Worm (Caenorhabditis elegans): ENCODE data around the gene R01E6.5.

R01E6.5 gene

DNA sequence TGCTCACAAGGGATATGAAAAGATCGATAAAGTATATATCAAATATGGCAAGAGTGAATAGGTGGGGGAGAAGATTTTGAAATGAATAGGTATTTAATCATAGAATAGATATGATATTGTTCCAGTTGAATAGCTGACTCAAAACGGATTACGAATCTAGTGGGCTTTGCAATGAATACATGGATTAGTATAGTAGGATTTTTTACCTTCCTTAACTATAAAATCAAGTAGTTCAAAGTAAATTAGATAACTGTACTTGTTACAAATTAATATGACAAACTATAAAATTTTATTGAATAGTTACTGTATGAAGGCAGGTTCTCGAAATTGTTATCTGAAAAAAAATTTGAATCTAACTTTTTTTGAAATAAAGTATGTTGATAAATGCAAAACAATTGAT, 14.0 kb downstream of the R01E6.5 start, which contains the start of gene odr-1:
Gene odr-1 (minus strand): TSS at position 101 of the 400 bp plus-strand sequence.
- TF ChIP-seq ref-1 (GFP tag; conservative IDR thresholded peaks at IDR 0.05) (no peak), ztf-23 (GFP tag; IDR thresholded peaks at IDR 0.05) (no peak), flt-1 (GFP tag; IDR thresholded peaks at IDR 0.05) (no peak), med-1 (GFP tag; optimal IDR thresholded peaks at IDR 0.05; ENCODE audit: insufficient read depth) (no peak), klf-2 (GFP tag; conservative IDR thresholded peaks at IDR 0.05) (no peak), tab-1 (GFP tag; IDR thresholded peaks at IDR 0.05) (no peak), ztf-29 (GFP tag; IDR thresholded peaks at IDR 0.05) (no peak), T22C8.4 (GFP tag; IDR thresholded peaks at IDR 0.05) (no peak), cog-1 (tag; optimal IDR thresholded peaks at IDR 0.05) (no peak)

DNA sequence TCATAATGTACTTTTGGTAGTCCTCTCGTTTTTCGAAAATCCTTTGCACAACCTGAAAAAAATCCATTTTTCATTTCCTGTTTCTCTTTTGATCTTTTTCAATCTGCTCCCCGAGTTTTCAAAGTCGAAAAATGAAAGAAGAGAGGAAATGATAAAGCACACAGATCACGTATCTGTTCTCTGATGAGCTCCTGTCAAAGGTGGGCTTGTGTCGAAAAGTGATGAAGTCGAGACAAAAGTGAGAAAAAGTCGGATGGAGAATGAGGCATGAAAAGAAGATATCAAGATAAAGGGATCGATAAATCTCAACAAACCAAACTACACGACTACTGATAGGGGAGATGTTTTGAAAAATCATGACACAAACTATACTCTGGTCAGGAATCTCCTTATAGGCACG, 18.2 kb downstream of the R01E6.5 start:
- TF ChIP-seq klf-2 (GFP tag; conservative IDR thresholded peaks at IDR 0.05) = no peak
- TF ChIP-seq cog-1 (tag; optimal IDR thresholded peaks at IDR 0.05) = no peak
- no peak for TF ChIP-seq ref-1 (GFP tag; conservative IDR thresholded peaks at IDR 0.05)
- TF ChIP-seq tab-1 (GFP tag; IDR thresholded peaks at IDR 0.05) = no peak

DNA sequence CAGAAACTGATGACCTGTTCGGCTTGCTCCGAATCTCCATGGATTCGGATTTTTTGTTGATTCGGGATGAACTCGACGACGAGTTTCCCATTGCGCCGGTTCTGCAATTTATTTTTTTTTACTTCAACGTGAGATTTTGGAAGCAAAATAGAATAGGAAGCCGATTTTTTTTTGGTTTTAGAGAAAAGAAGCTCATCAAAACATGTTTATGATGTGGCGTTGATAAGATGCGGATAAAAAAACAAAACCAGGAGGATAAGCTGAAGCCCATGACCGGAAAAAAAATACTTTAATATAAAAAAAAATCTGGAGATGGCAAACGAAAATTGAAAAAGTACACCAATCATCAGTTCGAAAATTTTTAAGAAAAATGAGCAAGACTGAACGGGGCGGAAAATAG, 19.2 kb downstream of the R01E6.5 start, which contains the start of gene glb-20:
Gene glb-20 (minus strand): TSS at position 101 of the 400 bp plus-strand sequence.
- TF ChIP-seq klf-2 (GFP tag; conservative IDR thresholded peaks at IDR 0.05) (no peak), ref-1 (GFP tag; conservative IDR thresholded peaks at IDR 0.05) (no peak)

DNA sequence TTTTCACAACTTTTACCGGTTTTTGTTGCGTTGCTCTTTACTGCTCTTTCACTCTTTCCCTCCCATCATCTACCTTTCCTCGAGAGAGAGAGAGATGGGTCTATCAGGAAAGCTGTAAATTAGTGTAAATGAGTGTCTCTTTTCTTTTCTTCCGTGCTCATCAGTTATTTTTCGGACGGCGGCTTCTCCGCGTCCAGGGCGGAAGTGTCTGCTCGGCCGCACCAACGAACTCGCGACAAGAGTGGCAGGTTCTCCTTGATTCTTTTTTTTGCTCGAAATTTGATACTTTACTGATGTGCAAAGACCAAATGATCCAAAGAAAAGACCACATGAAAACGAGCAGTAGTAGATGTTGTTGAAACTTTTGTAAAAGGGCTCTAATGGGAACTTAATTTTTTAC, 21.8 kb downstream of the R01E6.5 start:
- TF ChIP-seq klf-2 (GFP tag; conservative IDR thresholded peaks at IDR 0.05) (no peak), cog-1 (tag; optimal IDR thresholded peaks at IDR 0.05) (no peak), ztf-23 (GFP tag; IDR thresholded peaks at IDR 0.05) (no peak), ztf-29 (GFP tag; IDR thresholded peaks at IDR 0.05) (no peak), T22C8.4 (GFP tag; IDR thresholded peaks at IDR 0.05) (no peak), tab-1 (GFP tag; IDR thresholded peaks at IDR 0.05) (no peak), flt-1 (GFP tag; IDR thresholded peaks at IDR 0.05) (no peak), ref-1 (GFP tag; conservative IDR thresholded peaks at IDR 0.05) (no peak), med-1 (GFP tag; optimal IDR thresholded peaks at IDR 0.05; ENCODE audit: insufficient read depth) (no peak)

DNA sequence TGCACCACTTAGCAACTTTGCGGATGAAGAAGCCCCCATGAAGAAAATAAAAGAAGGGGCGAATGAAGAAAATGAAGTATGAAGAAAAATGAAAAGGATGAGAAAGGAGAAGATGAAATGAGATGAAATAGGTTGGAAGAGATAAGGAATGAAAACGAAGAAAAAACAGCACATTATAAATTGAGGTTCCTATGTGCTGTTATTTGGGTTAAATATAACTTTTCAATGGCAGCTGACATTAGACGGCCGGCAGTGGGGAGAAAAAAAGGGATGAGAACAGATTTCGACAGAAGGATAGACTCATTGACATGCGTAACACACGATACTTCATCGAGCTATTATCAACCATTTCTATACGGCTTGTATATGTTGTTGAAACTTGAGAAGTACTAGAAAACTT, 25.1 kb downstream of the R01E6.5 start:
- TF ChIP-seq cog-1 (tag; optimal IDR thresholded peaks at IDR 0.05) (no peak), T22C8.4 (GFP tag; IDR thresholded peaks at IDR 0.05) (no peak), ztf-29 (GFP tag; IDR thresholded peaks at IDR 0.05) (no peak), ref-1 (GFP tag; conservative IDR thresholded peaks at IDR 0.05) (no peak), tab-1 (GFP tag; IDR thresholded peaks at IDR 0.05) (no peak), klf-2 (GFP tag; conservative IDR thresholded peaks at IDR 0.05) (no peak), med-1 (GFP tag; optimal IDR thresholded peaks at IDR 0.05; ENCODE audit: insufficient read depth) (no peak), flt-1 (GFP tag; IDR thresholded peaks at IDR 0.05) (no peak), ztf-23 (GFP tag; IDR thresholded peaks at IDR 0.05) (no peak)

DNA sequence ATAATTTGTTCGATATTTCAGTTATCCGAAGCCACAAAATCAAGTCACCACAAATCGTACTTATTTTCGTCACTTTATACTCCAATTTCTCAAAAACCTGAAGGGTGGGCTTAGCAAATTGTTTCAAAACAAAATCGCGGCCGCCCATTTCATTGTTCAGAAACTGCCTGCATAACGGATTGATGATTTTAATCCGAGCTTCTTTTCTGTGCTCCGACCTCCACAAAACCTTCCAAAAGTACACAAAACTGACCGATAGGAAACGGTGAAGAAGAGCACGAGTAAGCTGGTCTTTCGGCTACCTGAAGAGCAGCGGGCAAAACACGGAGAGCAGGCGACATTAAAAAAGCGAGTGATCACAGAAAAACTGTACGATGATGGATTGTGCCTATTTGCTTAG, 29.6 kb downstream of the R01E6.5 start, which contains the start of gene R01E6.2:
Gene R01E6.2 (minus strand): TSS at position 101 of the 400 bp plus-strand sequence.
- TF ChIP-seq T22C8.4 (GFP tag; IDR thresholded peaks at IDR 0.05) = no peak
- no peak for TF ChIP-seq cog-1 (tag; optimal IDR thresholded peaks at IDR 0.05)
- no peak for TF ChIP-seq ztf-23 (GFP tag; IDR thresholded peaks at IDR 0.05)
- TF ChIP-seq tab-1 (GFP tag; IDR thresholded peaks at IDR 0.05) = no peak
- no peak for TF ChIP-seq flt-1 (GFP tag; IDR thresholded peaks at IDR 0.05)
- TF ChIP-seq ztf-29 (GFP tag; IDR thresholded peaks at IDR 0.05) = no peak
- no peak for TF ChIP-seq klf-2 (GFP tag; conservative IDR thresholded peaks at IDR 0.05)
- TF ChIP-seq med-1 (GFP tag; optimal IDR thresholded peaks at IDR 0.05; ENCODE audit: insufficient read depth) = no peak
- no peak for TF ChIP-seq ref-1 (GFP tag; conservative IDR thresholded peaks at IDR 0.05)

DNA sequence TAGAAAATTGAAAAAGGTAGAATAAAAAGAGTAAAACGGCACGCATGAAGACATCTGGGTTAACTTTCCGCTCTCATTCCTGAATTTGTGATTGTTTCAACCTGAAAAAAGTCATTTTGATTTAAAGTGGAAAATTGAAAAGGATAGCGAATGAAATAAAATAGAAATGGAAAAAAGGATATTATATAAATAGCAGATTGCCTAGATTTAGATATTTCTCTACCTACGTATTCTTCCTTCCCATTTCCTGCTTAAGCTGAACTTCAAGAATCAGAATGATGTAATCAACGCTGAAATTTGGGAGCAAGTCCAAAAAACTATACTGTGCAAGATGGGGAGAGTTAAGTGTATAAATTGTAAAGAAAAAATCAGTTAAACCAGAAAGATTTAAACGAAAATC, 33.0 kb downstream of the R01E6.5 start, which contains the start of gene R01E6.7:
Gene R01E6.7 (minus strand): TSS at position 101 of the 400 bp plus-strand sequence.
- TF ChIP-seq tab-1 (GFP tag; IDR thresholded peaks at IDR 0.05) (no peak), flt-1 (GFP tag; IDR thresholded peaks at IDR 0.05) (no peak), med-1 (GFP tag; optimal IDR thresholded peaks at IDR 0.05; ENCODE audit: insufficient read depth) (no peak), T22C8.4 (GFP tag; IDR thresholded peaks at IDR 0.05) (no peak), ref-1 (GFP tag; conservative IDR thresholded peaks at IDR 0.05) (no peak), cog-1 (tag; optimal IDR thresholded peaks at IDR 0.05) (no peak), ztf-23 (GFP tag; IDR thresholded peaks at IDR 0.05) (no peak), klf-2 (GFP tag; conservative IDR thresholded peaks at IDR 0.05) (no peak), ztf-29 (GFP tag; IDR thresholded peaks at IDR 0.05) (no peak)

DNA sequence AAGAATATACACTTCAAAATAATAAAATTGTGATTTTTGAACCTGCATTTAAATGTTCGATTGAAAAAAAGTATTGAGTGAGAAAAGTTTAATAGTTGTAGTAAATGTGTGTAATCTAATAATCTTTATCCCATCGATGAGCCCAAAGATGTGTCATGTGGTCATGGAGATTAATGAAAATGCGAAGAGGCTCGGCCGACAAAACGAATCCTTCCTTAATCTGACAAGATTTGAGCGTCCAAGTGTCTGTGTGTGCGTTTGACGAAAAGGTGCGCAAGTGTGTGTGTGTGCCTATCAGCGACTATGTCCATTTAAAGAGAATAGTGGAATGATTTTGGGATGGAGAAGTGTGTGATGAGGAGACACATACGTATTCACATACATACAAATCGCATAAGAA, 37.2 kb downstream of the R01E6.5 start:
- TF ChIP-seq flt-1 (GFP tag; IDR thresholded peaks at IDR 0.05) (no peak), T22C8.4 (GFP tag; IDR thresholded peaks at IDR 0.05) (no peak), med-1 (GFP tag; optimal IDR thresholded peaks at IDR 0.05; ENCODE audit: insufficient read depth) (no peak), ztf-29 (GFP tag; IDR thresholded peaks at IDR 0.05) (no peak), klf-2 (GFP tag; conservative IDR thresholded peaks at IDR 0.05) (no peak), cog-1 (tag; optimal IDR thresholded peaks at IDR 0.05) (no peak), tab-1 (GFP tag; IDR thresholded peaks at IDR 0.05) (no peak), ref-1 (GFP tag; conservative IDR thresholded peaks at IDR 0.05) (no peak), ztf-23 (GFP tag; IDR thresholded peaks at IDR 0.05) (no peak)

DNA sequence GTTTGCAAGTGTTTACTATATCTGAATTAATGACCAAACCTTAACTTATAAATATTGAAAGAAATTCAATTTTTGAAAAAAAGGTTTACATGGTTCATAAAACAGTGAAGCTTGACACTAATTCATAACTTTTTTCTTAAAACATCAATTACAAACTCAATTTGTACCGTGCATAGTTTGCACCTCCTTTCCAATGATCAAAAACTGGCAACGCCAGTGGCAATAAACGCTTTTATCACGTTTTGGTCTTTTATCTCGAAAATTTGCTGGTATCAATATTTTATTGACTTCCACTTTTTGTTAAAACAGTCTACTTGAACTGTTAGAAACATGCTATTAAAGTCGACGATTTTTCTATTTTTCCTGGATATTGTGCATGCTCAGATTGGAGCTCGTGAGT, 41.6 kb downstream of the R01E6.5 start, which contains the start of gene F54B11.11:
Gene F54B11.11 (plus strand): TSS at position 301 of the 400 bp plus-strand sequence.
- TF ChIP-seq flt-1 (GFP tag; IDR thresholded peaks at IDR 0.05) (no peak), tab-1 (GFP tag; IDR thresholded peaks at IDR 0.05) (no peak), T22C8.4 (GFP tag; IDR thresholded peaks at IDR 0.05) (no peak), ztf-29 (GFP tag; IDR thresholded peaks at IDR 0.05) (no peak), ref-1 (GFP tag; conservative IDR thresholded peaks at IDR 0.05) (no peak), klf-2 (GFP tag; conservative IDR thresholded peaks at IDR 0.05) (no peak), ztf-23 (GFP tag; IDR thresholded peaks at IDR 0.05) (no peak), med-1 (GFP tag; optimal IDR thresholded peaks at IDR 0.05; ENCODE audit: insufficient read depth) (no peak), cog-1 (tag; optimal IDR thresholded peaks at IDR 0.05) (no peak)

DNA sequence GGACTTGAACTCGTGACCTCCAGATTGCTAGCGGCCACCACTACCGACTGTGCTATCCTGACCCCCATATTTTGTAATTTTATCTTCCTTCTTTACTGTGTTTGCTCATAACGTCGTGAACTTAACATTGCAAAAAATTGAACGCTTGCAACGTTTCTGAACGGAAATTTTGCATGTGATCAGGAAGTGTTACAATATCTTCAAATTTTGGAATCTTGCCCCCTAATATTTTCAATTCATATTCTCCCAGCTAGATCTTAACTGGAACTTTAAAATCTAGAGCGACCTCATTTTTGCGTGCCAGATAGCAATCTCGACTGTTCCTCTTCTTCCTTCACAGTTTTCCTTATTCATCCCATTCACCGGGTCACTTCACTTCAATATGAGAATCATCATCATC, 45.0 kb downstream of the R01E6.5 start, which contains the start of gene F54B11.10:
Gene F54B11.10 (plus strand): TSS at position 301 of the 400 bp plus-strand sequence.
- no peak for TF ChIP-seq tab-1 (GFP tag; IDR thresholded peaks at IDR 0.05)
- TF ChIP-seq T22C8.4 (GFP tag; IDR thresholded peaks at IDR 0.05) = no peak
- TF ChIP-seq ztf-23 (GFP tag; IDR thresholded peaks at IDR 0.05) = no peak
- no peak for TF ChIP-seq cog-1 (tag; optimal IDR thresholded peaks at IDR 0.05)
- TF ChIP-seq klf-2 (GFP tag; conservative IDR thresholded peaks at IDR 0.05) = no peak
- TF ChIP-seq ref-1 (GFP tag; conservative IDR thresholded peaks at IDR 0.05) = no peak
- no peak for TF ChIP-seq ztf-29 (GFP tag; IDR thresholded peaks at IDR 0.05)
- no peak for TF ChIP-seq med-1 (GFP tag; optimal IDR thresholded peaks at IDR 0.05; ENCODE audit: insufficient read depth)
- no peak for TF ChIP-seq flt-1 (GFP tag; IDR thresholded peaks at IDR 0.05)
